Fruit fly (Drosophila melanogaster) whole organism: ENCODE results near the gene CG17211.

Experiments used
- pan ChIP-seq: fragments of >200 bp; optimal IDR thresholded peaks from 2 replicates; lab custom pipeline; 2017
- psq ChIP-seq: fragments of >200 bp; optimal IDR thresholded peaks from 2 replicates; lab custom pipeline; 2017

- TF ChIP-seq pan (lab: Kevin White, UChicago) (no peak), psq (lab: Kevin White, UChicago) (no peak)
These were observed 19.9 kb downstream of the CG17211 start for dm6 chr2L:12134125-12134378.
